Worm (Caenorhabditis elegans) whole organism, midembryonic: Measurements from ENCODE around the gene C03E10.1.

Experiments used
- T22C8.4 ChIP-seq: fragments of 200-800 bp; sonication (Bioruptor generic); IDR thresholded peaks from 2 replicates; pipeline ENCODE4 v1.3.6; 2022; ENCODE audit warnings: missing genetic modification characterization, missing compliant biosample characterization
- flt-1 ChIP-seq: fragments of 200-800 bp; sonication (Bioruptor generic); IDR thresholded peaks from 2 replicates; pipeline ENCODE4 v1.3.6; 2022; ENCODE audit warnings: missing genetic modification characterization, missing compliant biosample characterization

- no peak for TF ChIP-seq flt-1 (GFP tag; lab: Robert Waterston, UW)
- TF ChIP-seq T22C8.4 (GFP tag; lab: Robert Waterston, UW), result no peak
Observed at ce11 chrV:11250735-11251134, 40.3 kb upstream of the C03E10.1 start, which contains the start of gene T19B10.12.
